Fruit fly (Drosophila melanogaster): Measurements from ENCODE around the gene CG33725.

DNA sequence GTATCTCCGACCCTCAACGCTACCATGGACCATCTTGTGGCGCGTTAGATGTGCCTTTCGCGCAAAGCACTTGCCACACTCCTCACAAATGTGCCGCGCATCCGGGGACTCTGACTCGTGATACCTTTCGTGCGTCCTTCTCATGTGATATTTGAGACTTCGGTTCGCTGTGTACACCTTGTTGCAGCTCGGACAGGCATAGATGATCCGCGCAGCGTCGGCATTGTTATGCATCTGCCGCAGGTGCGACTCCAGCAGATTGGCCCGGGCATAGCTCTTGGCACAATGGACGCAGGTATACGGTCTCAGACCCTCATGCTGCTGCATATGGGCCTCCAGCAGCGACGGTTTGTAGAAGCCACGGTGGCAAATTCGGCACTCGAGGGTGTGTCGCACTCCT lies 23.6 kb downstream of the CG33725 start:
- TF ChIP-seq h (optimal IDR thresholded peaks at IDR 0.05) (no peak), Myc (optimal IDR thresholded peaks at IDR 0.05) (no peak), psq (optimal IDR thresholded peaks at IDR 0.05) (no peak), insv (optimal IDR thresholded peaks at IDR 0.05) (no peak), Sin3A (optimal IDR thresholded peaks at IDR 0.05) (no peak)
